Worm (Caenorhabditis elegans): ENCODE results near the gene snr-3.

The snr-3 gene

ce11 chrII:6441128-6441527 lies 48.4 kb downstream of the snr-3 start, which contains the start of gene cutl-16:
TSS of gene cutl-16 (plus strand) at chrII:6441428.
- TF ChIP-seq hpl-2 (GFP tag; optimal IDR thresholded peaks at IDR 0.05) = no peak
- TF ChIP-seq sptf-1 (tag; optimal IDR thresholded peaks at IDR 0.05) = no peak
- TF ChIP-seq zag-1 (tag; optimal IDR thresholded peaks at IDR 0.05) = no peak
- no peak for TF ChIP-seq ceh-90 (tag; optimal IDR thresholded peaks at IDR 0.05)
- no peak for TF ChIP-seq isw-1 (GFP tag; IDR thresholded peaks at IDR 0.05)
- no peak for TF ChIP-seq skn-1 (tag; optimal IDR thresholded peaks at IDR 0.05)
- no peak for TF ChIP-seq pag-3 (tag; optimal IDR thresholded peaks at IDR 0.05; ENCODE audit: borderline replicate concordance, insufficient read depth)
- no peak for TF ChIP-seq fkh-8 (tag; optimal IDR thresholded peaks at IDR 0.05)
